ENCODE assay signal across 1 worm cellular context in genomic region chrII:6834582-6835058, ce11.
TF ChIP-seq lines count a peak whose summit lies in the region.

Gene egl-27, plus strand, starts transcription at chrII:6835008.

TF ChIP-seq in whole organism, L4 larva, 104 proteins besides CTCF, POLR2A, EP300 and RAD21 (continued from another document):
- TF ChIP-seq egl-43 (GFP tag; IDR thresholded peaks at IDR 0.05; lab: Robert Waterston, UW) (peak; percentile 68), hlh-11 (tag; optimal IDR thresholded peaks at IDR 0.05; lab: Kevin White, UChicago) (peak; percentile 39), unc-39 (tag; optimal IDR thresholded peaks at IDR 0.05; lab: Kevin White, UChicago) (no peak), gei-8 (GFP tag; optimal IDR thresholded peaks at IDR 0.05; lab: Kevin White, UChicago) (no peak), tra-1 (GFP tag; IDR thresholded peaks at IDR 0.05; lab: Robert Waterston, UW) (0 out of 2 replicates have a peak, but pooled peaks have one; percentile 42)
